Worm (Caenorhabditis elegans) whole organism, L4 larva: ENCODE measurements around the gene sre-6.
A peak's percentile ranks its signal among the peaks of the same experiment; 100 is the strongest.

Experiments
- Y105C5A.15 ChIP-seq: fragments of 200-800 bp; sonication (Bioruptor generic); IDR thresholded peaks from 2 replicates; pipeline ENCODE4 v1.3.6; 2022; ENCODE audit warnings: missing genetic modification characterization, missing compliant biosample characterization
- Y75B8A.6 ChIP-seq: fragments of 200-800 bp; sonication (Bioruptor generic); IDR thresholded peaks from 2 replicates; pipeline ENCODE4 v1.3.6; 2022; ENCODE audit warnings: missing genetic modification reagents, missing genetic modification characterization, missing compliant biosample characterization
- ZK337.2 ChIP-seq: fragments of 200-800 bp; sonication (Bioruptor generic); IDR thresholded peaks from 2 replicates; pipeline ENCODE4 v1.3.6; 2022; ENCODE audit warnings: missing genetic modification reagents, missing genetic modification characterization, missing compliant biosample characterization
- aha-1 ChIP-seq: fragments of 150-350 bp; peaks from one replicate; lab custom pipeline; 2014; ENCODE audit warnings: missing biosample characterization, missing genetic modification characterization
- attf-4 ChIP-seq: sonication (generic microtip); optimal IDR thresholded peaks from 3 replicates; lab custom pipeline; 2017; ENCODE audit warnings: missing biosample characterization, missing genetic modification characterization
- ceh-20 ChIP-seq: fragments of 200-800 bp; sonication (Bioruptor generic); IDR thresholded peaks from 2 replicates; pipeline ENCODE4 v1.3.6; 2022; ENCODE audit warnings: missing genetic modification reagents, missing genetic modification characterization, missing compliant biosample characterization
- ctbp-1 ChIP-seq: fragments of 200-800 bp; sonication (Bioruptor generic); IDR thresholded peaks from 2 replicates; pipeline ENCODE4 v1.3.6; 2022; ENCODE audit warnings: missing genetic modification reagents, missing genetic modification characterization, missing compliant biosample characterization
- daf-16 ChIP-seq, 3 experiments: sonication (generic microtip); optimal IDR thresholded peaks; 2 replicates each; lab custom pipeline; 2016 to 2017; ENCODE audit warnings: missing genetic modification characterization in 3 of 3, missing genetic modification reagents in 3 of 3, mild to moderate bottlenecking in 2 of 3, missing compliant biosample characterization in 2 of 3, missing biosample characterization in 1 of 3, moderate library complexity in 1 of 3
- dmd-6 ChIP-seq: fragments of 200-800 bp; sonication (Bioruptor generic); IDR thresholded peaks from 2 replicates; pipeline ENCODE4 v1.3.6; 2022; ENCODE audit warnings: missing genetic modification reagents, missing genetic modification characterization, missing compliant biosample characterization
- dmd-8 ChIP-seq: fragments of 200-800 bp; sonication (Bioruptor generic); IDR thresholded peaks from 2 replicates; pipeline ENCODE4 v1.3.6; 2022; ENCODE audit warnings: missing genetic modification characterization, missing compliant biosample characterization
- dve-1 ChIP-seq: sonication (generic microtip); optimal IDR thresholded peaks from 2 replicates; lab custom pipeline; 2017; ENCODE audit warnings: antibody characterized with exemption, mild to moderate bottlenecking, missing genetic modification characterization, missing compliant biosample characterization; ENCODE audit not compliant: insufficient read depth
- egl-43 ChIP-seq: fragments of 200-800 bp; sonication (Bioruptor generic); IDR thresholded peaks from 2 replicates; pipeline ENCODE4 v1.3.6; 2022; ENCODE audit warnings: missing genetic modification reagents, missing genetic modification characterization, missing compliant biosample characterization
- fkh-10 ChIP-seq: fragments of 150-350 bp; optimal IDR thresholded peaks from 2 replicates; lab custom pipeline; 2014; ENCODE audit warnings: missing biosample characterization, missing genetic modification reagents, missing genetic modification characterization
- fos-1 ChIP-seq: fragments of 150-350 bp; optimal IDR thresholded peaks from 2 replicates; lab custom pipeline; 2014; ENCODE audit warnings: missing biosample characterization, missing genetic modification characterization
- gei-8 ChIP-seq: fragments of 200-800 bp; sonication (Bioruptor generic); optimal IDR thresholded peaks from 2 replicates; lab custom pipeline; 2018; ENCODE audit warnings: mild to moderate bottlenecking, missing genetic modification characterization, missing compliant biosample characterization
- hlh-11 ChIP-seq: fragments of 200-800 bp; sonication (Bioruptor generic); optimal IDR thresholded peaks from 2 replicates; lab custom pipeline; 2018; ENCODE audit warnings: mild to moderate bottlenecking, missing genetic modification characterization, missing compliant biosample characterization
- hlh-30 ChIP-seq: sonication (generic microtip); optimal IDR thresholded peaks from 2 replicates; lab custom pipeline; 2017; ENCODE audit warnings: antibody characterized with exemption, mild to moderate bottlenecking, missing genetic modification characterization, missing compliant biosample characterization; ENCODE audit not compliant: insufficient read depth
- hmg-1.1 ChIP-seq: fragments of 200-800 bp; sonication (Bioruptor generic); IDR thresholded peaks from 2 replicates; pipeline ENCODE4 v1.3.6; 2022; ENCODE audit warnings: missing genetic modification reagents, missing genetic modification characterization, missing compliant biosample characterization
- lin-1 ChIP-seq: fragments of 200-800 bp; sonication (Bioruptor generic); IDR thresholded peaks from 2 replicates; pipeline ENCODE4 v1.3.6; 2022; ENCODE audit warnings: missing genetic modification reagents, missing genetic modification characterization, missing compliant biosample characterization
- lin-13 ChIP-seq: fragments of 150-350 bp; optimal IDR thresholded peaks from 2 replicates; lab custom pipeline; 2014; ENCODE audit warnings: missing biosample characterization, missing genetic modification reagents, missing genetic modification characterization
- lin-15B ChIP-seq: fragments of 150-350 bp; sonication (generic microtip); optimal IDR thresholded peaks from 3 replicates; lab custom pipeline; 2014; ENCODE audit warnings: missing biosample characterization, missing genetic modification characterization
- lin-38 ChIP-seq: fragments of 200-800 bp; sonication (Bioruptor generic); IDR thresholded peaks from 2 replicates; pipeline ENCODE4 v1.3.6; 2022; ENCODE audit warnings: missing genetic modification reagents, missing genetic modification characterization, missing compliant biosample characterization
- lin-39 ChIP-seq: fragments of 150-350 bp; optimal IDR thresholded peaks from 2 replicates; lab custom pipeline; 2014; ENCODE audit warnings: missing biosample characterization, missing genetic modification reagents, missing genetic modification characterization
- mdt-29 ChIP-seq: fragments of 200-800 bp; sonication (Bioruptor generic); IDR thresholded peaks from 2 replicates; pipeline ENCODE4 v1.3.6; 2022; ENCODE audit warnings: missing genetic modification reagents, missing genetic modification characterization, missing compliant biosample characterization
- mes-2 ChIP-seq: sonication (generic microtip); optimal IDR thresholded peaks from 2 replicates; lab custom pipeline; 2016; ENCODE audit warnings: missing genotype, mild to moderate bottlenecking, missing genetic modification characterization, missing compliant biosample characterization; ENCODE audit not compliant: poor library complexity, severe bottlenecking
- mxl-3 ChIP-seq: fragments of 200-800 bp; sonication (Bioruptor generic); optimal IDR thresholded peaks from 2 replicates; lab custom pipeline; 2018; ENCODE audit warnings: mild to moderate bottlenecking, missing genetic modification characterization, missing compliant biosample characterization
- nhr-11 ChIP-seq: fragments of 150-350 bp; optimal IDR thresholded peaks from 2 replicates; lab custom pipeline; 2014; ENCODE audit warnings: missing biosample characterization, missing genetic modification characterization
- nhr-111 ChIP-seq: fragments of 200-800 bp; sonication (Bioruptor generic); optimal IDR thresholded peaks from 2 replicates; lab custom pipeline; 2018; ENCODE audit warnings: mild to moderate bottlenecking, missing genetic modification characterization, missing compliant biosample characterization
- nhr-237 ChIP-seq: sonication (generic microtip); optimal IDR thresholded peaks from 2 replicates; lab custom pipeline; 2017; ENCODE audit warnings: missing biosample characterization, missing genetic modification characterization
- nhr-28 ChIP-seq: fragments of 150-350 bp; optimal IDR thresholded peaks from 2 replicates; lab custom pipeline; 2014; ENCODE audit warnings: missing biosample characterization, missing genetic modification characterization
- nhr-48 ChIP-seq: sonication (generic microtip); optimal IDR thresholded peaks from 2 replicates; lab custom pipeline; 2016; ENCODE audit warnings: mild to moderate bottlenecking, missing genetic modification characterization, missing compliant biosample characterization
- nhr-77 ChIP-seq: fragments of 150-350 bp; optimal IDR thresholded peaks from 2 replicates; lab custom pipeline; 2014; ENCODE audit warnings: missing biosample characterization, missing genetic modification characterization
- pha-4 ChIP-seq, 2 experiments: fragments of 150-350 bp in 1 of 2; fragments of 200-800 bp in 1 of 2; sonication (Bioruptor generic) in 1 of 2; IDR thresholded peaks in 1 of 2; optimal IDR thresholded peaks in 1 of 2; 2 replicates each; pipeline versions ENCODE4 v1.3.6 to Lab custom; 2014 to 2022; ENCODE audit warnings: missing genetic modification characterization in 2 of 2, missing genetic modification reagents in 2 of 2, missing biosample characterization in 1 of 2, missing compliant biosample characterization in 1 of 2
- pqm-1 ChIP-seq: sonication (generic microtip); optimal IDR thresholded peaks from 2 replicates; lab custom pipeline; 2017; ENCODE audit warnings: missing biosample characterization, missing genetic modification characterization
- rbr-2 ChIP-seq: sonication (generic microtip); optimal IDR thresholded peaks from 2 replicates; lab custom pipeline; 2016; ENCODE audit warnings: missing genotype, missing genetic modification characterization, missing compliant biosample characterization
- saeg-2 ChIP-seq: fragments of 200-800 bp; sonication (Bioruptor generic); IDR thresholded peaks from 2 replicates; pipeline ENCODE4 v1.3.6; 2022; ENCODE audit warnings: missing genetic modification reagents, missing genetic modification characterization, missing compliant biosample characterization
- spr-1 ChIP-seq: sonication (generic microtip); optimal IDR thresholded peaks from 2 replicates; lab custom pipeline; 2016; ENCODE audit warnings: mild to moderate bottlenecking, missing genetic modification characterization, missing compliant biosample characterization
- tag-97 ChIP-seq: fragments of 200-800 bp; sonication (Bioruptor generic); IDR thresholded peaks from 2 replicates; pipeline ENCODE4 v1.3.6; 2022; ENCODE audit warnings: missing genetic modification characterization, missing compliant biosample characterization
- unc-62 ChIP-seq, 3 experiments: fragments of 150-350 bp in 1 of 3; sonication (generic microtip); optimal IDR thresholded peaks in 2 of 3; peaks in 1 of 3; 1 replicate in 1 of 3; 2 replicates in 2 of 3; lab custom pipeline; 2014 to 2017; ENCODE audit warnings: missing biosample characterization in 3 of 3, missing genetic modification characterization in 3 of 3, missing genetic modification reagents in 3 of 3, missing genotype in 1 of 3
- zag-1 ChIP-seq: fragments of 150-350 bp; optimal IDR thresholded peaks from 2 replicates; lab custom pipeline; 2014; ENCODE audit warnings: missing biosample characterization, missing genetic modification characterization
- zfp-3 ChIP-seq: fragments of 200-800 bp; sonication (Bioruptor generic); conservative IDR thresholded peaks from 2 replicates; pipeline ENCODE4 v1.3.6; 2022; ENCODE audit warnings: missing genetic modification reagents, missing genetic modification characterization, missing compliant biosample characterization

The sre-6 gene

DNA sequence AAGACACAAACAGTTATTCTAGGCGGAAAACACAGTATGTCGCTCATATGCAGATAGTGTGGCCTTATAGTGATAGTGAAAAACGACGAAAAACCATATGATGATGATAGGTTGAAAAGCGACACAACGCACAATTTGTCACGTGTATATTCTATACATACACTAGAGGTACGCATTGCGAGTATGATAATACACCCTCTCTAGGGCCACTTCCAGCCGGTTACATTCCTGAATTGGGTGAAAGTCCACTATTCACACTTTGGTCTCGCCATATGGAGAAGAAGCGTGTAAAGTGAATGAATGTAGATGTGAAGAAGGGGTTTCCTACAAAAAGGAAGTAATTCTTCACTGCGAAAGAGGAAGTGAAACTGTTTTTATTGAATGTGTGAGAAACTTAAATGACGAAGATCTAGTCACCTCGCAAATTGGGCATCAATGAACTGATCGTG, 33.1 kb downstream of the sre-6 start (continued):
- 0 out of 2 replicates have a peak, but pooled peaks have one; percentile 40 for TF ChIP-seq lin-1 (GFP tag; lab: Robert Waterston, UW)
- TF ChIP-seq ZK337.2 (GFP tag; lab: Robert Waterston, UW): no peak
- peak; percentile 99 for TF ChIP-seq nhr-28 (tag; lab: Kevin White, UChicago)
- no peak for TF ChIP-seq spr-1 (tag; lab: Kevin White, UChicago)
- TF ChIP-seq gei-8 (GFP tag; lab: Kevin White, UChicago): peak; percentile 23
- TF ChIP-seq attf-4 (tag; lab: Kevin White, UChicago): no peak
- peak; percentile 87 for TF ChIP-seq dmd-6 (GFP tag; lab: Robert Waterston, UW)
- peak; percentile 84 for TF ChIP-seq pqm-1
- no peak for TF ChIP-seq dmd-8
- TF ChIP-seq zag-1 (tag; lab: Kevin White, UChicago): no peak
- TF ChIP-seq nhr-237 (tag; lab: Kevin White, UChicago): no peak
- 0 out of 2 replicates have a peak, but pooled peaks have one; percentile 31 for TF ChIP-seq saeg-2
- TF ChIP-seq fkh-10: no peak
- TF ChIP-seq nhr-77 (tag; lab: Kevin White, UChicago): peak; percentile 14
- peak; percentile 91 for TF ChIP-seq nhr-48 (tag; lab: Kevin White, UChicago)
- TF ChIP-seq zfp-3 (GFP tag; lab: Robert Waterston, UW): no peak
- TF ChIP-seq Y105C5A.15 (GFP tag; lab: Robert Waterston, UW): no peak
- peak; percentile 30; the same call in 1 of the 2 replicates for TF ChIP-seq ceh-20
- no peak for TF ChIP-seq tag-97 (GFP tag; lab: Robert Waterston, UW)
- TF ChIP-seq daf-16 (GFP tag; optimal IDR thresholded peaks at IDR 0.05; lab: Kevin White, UChicago): no peak
- TF ChIP-seq daf-16 (tag; optimal IDR thresholded peaks at IDR 0.05; lab: Kevin White, UChicago): peak; percentile 80
- TF ChIP-seq lin-13 (GFP tag; lab: Kevin White, UChicago): peak; percentile 27
- TF ChIP-seq fos-1 (tag; lab: Kevin White, UChicago): no peak
- TF ChIP-seq mxl-3 (GFP tag; lab: Kevin White, UChicago): peak; percentile 75
- 0 out of 2 replicates have a peak, but pooled peaks have one; percentile 11 for TF ChIP-seq pha-4 (GFP tag; IDR thresholded peaks at IDR 0.05; lab: Robert Waterston, UW)
- TF ChIP-seq pha-4 (tag; optimal IDR thresholded peaks at IDR 0.05; lab: Kevin White, UChicago): no peak
- TF ChIP-seq ctbp-1 (GFP tag; lab: Robert Waterston, UW): no peak
- TF ChIP-seq dve-1 (tag; lab: Kevin White, UChicago): peak; percentile 43
- TF ChIP-seq egl-43: no peak
- TF ChIP-seq aha-1 (tag; lab: Kevin White, UChicago): no peak
- 0 out of 2 replicates have a peak, but pooled peaks have one; percentile 21 for TF ChIP-seq hmg-1.1
- TF ChIP-seq, all 104 proteins: peak for 28

DNA sequence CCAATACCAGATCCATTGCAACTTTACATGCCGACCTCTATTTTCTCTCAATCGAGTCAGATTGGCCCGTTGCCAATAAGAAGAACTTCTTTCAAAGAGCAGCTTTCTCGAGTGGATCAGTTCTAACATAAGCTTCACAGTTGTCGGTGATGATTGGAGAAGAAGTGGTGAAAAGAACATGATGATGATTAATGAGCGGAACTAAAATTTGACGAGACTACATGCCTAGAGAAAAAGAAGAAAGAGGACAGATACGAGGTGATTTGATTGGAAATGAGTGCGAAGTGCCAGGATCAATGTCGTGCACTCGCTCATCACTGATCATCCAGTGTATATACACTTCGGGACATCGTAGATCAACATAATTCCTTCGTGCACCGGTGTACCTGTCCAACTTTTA, 34.9 kb downstream of the sre-6 start:
- TF ChIP-seq daf-16 (GFP tag; optimal IDR thresholded peaks at IDR 0.05; lab: Kevin White, UChicago): peak in 1 of 2 experiments; percentile 89
- no peak for TF ChIP-seq daf-16 (tag; optimal IDR thresholded peaks at IDR 0.05; lab: Kevin White, UChicago)
- TF ChIP-seq nhr-111: no peak
- TF ChIP-seq mdt-29: no peak
- peak; percentile 6 for TF ChIP-seq hlh-30 (tag; lab: Kevin White, UChicago)
- TF ChIP-seq Y75B8A.6 (GFP tag; lab: Robert Waterston, UW): no peak
- TF ChIP-seq hlh-11 (tag; lab: Kevin White, UChicago): peak; percentile 67
- no peak for TF ChIP-seq pqm-1
- peak; percentile 93 for TF ChIP-seq nhr-11 (tag; lab: Kevin White, UChicago)
- no peak for TF ChIP-seq lin-39 (tag; lab: Kevin White, UChicago)
- peak; percentile 87 for TF ChIP-seq ceh-20
- TF ChIP-seq rbr-2: no peak
- 0 out of 2 replicates have a peak, but pooled peaks have one; percentile 29 for TF ChIP-seq ZK337.2 (GFP tag; lab: Robert Waterston, UW)
- TF ChIP-seq nhr-28 (tag; lab: Kevin White, UChicago): peak; percentile 79
- no peak for TF ChIP-seq lin-15B (tag; lab: Kevin White, UChicago)
- no peak for TF ChIP-seq lin-38 (GFP tag; lab: Robert Waterston, UW)
- TF ChIP-seq unc-62 (GFP tag; optimal IDR thresholded peaks at IDR 0.05 in 1 of 2; lab: Kevin White, UChicago): peak in 1 of 2 experiments; percentile 99
- TF ChIP-seq unc-62 (tag; optimal IDR thresholded peaks at IDR 0.05; lab: Kevin White, UChicago): no peak
- TF ChIP-seq mes-2: peak; percentile 18
